Fruit fly (Drosophila melanogaster) whole organism, prepupa: ENCODE data around the gene Mul1.

Source experiments
- CG11762 ChIP-seq: fragments of 200-800 bp; sonication (Bioruptor generic); optimal IDR thresholded peaks from 3 replicates; lab custom pipeline; 2016; ENCODE audit warnings: missing biosample characterization, missing genetic modification characterization; ENCODE audit not compliant: insufficient read depth
- CG1621 ChIP-seq: fragments of 200-800 bp; sonication (Bioruptor generic); optimal IDR thresholded peaks from 3 replicates; lab custom pipeline; 2018; ENCODE audit warnings: missing biosample characterization, mild to moderate bottlenecking, missing genetic modification characterization
- CG31627 ChIP-seq: fragments of 200-800 bp; sonication (Bioruptor generic); optimal IDR thresholded peaks from 3 replicates; lab custom pipeline; 2016; ENCODE audit warnings: missing biosample characterization, missing genetic modification characterization
- CG34406 ChIP-seq: fragments of 200-800 bp; sonication (Bioruptor generic); optimal IDR thresholded peaks from 3 replicates; lab custom pipeline; 2016; ENCODE audit warnings: missing biosample characterization, missing genetic modification characterization
- CG6163 ChIP-seq: fragments of 200-800 bp; sonication (Bioruptor generic); IDR thresholded peaks from 3 replicates; pipeline ENCODE4 v1.3.6; 2022; ENCODE audit warnings: missing biosample characterization, missing genetic modification characterization
- CG8119 ChIP-seq: fragments of 200-800 bp; sonication (Bioruptor generic); IDR thresholded peaks from 3 replicates; pipeline ENCODE4 v1.3.6; 2022; ENCODE audit warnings: missing biosample characterization, missing genetic modification characterization
- CG9139 ChIP-seq: fragments of 200-800 bp; sonication (Bioruptor generic); optimal IDR thresholded peaks from 3 replicates; lab custom pipeline; 2017; ENCODE audit warnings: missing biosample characterization, mild to moderate bottlenecking, missing genetic modification characterization
- Ets21C ChIP-seq: fragments of 200-800 bp; sonication (Bioruptor generic); optimal IDR thresholded peaks from 3 replicates; lab custom pipeline; 2016; ENCODE audit warnings: missing biosample characterization, missing genetic modification characterization
- Smox ChIP-seq: fragments of 200-800 bp; sonication (Bioruptor generic); optimal IDR thresholded peaks from 3 replicates; lab custom pipeline; 2016; ENCODE audit warnings: missing biosample characterization, missing genetic modification characterization
- esn ChIP-seq: fragments of 200-800 bp; sonication (Bioruptor generic); optimal IDR thresholded peaks from 2 replicates; lab custom pipeline; 2016; ENCODE audit warnings: missing biosample characterization, mild to moderate bottlenecking, missing genetic modification characterization, moderate library complexity

- TF ChIP-seq esn (GFP tag; lab: Kevin White, UChicago) (no peak), Ets21C (GFP tag; lab: Kevin White, UChicago) (no peak), CG11762 (GFP tag; lab: Kevin White, UChicago) (no peak), CG1621 (tag; lab: Kevin White, UChicago) (no peak), Smox (GFP tag; lab: Kevin White, UChicago) (no peak), CG34406 (GFP tag; lab: Kevin White, UChicago) (no peak), CG31627 (GFP tag; lab: Kevin White, UChicago) (no peak), CG9139 (GFP tag; lab: Kevin White, UChicago) (no peak), CG6163 (GFP tag; lab: Robert Waterston, UW) (no peak), CG8119 (GFP tag; lab: Robert Waterston, UW) (no peak)
These were observed 4.7 kb downstream of the Mul1 start, which contains the start of gene CG11594 for dm6 chr3L:4025738-4026505.
